Worm (Caenorhabditis elegans) whole organism, L4 larva: ENCODE results near the gene nhr-131.

Source experiments
- fkh-10 ChIP-seq: fragments of 150-350 bp; optimal IDR thresholded peaks from 2 replicates; lab custom pipeline; 2014; ENCODE audit warnings: missing biosample characterization, missing genetic modification reagents, missing genetic modification characterization
- pha-4 ChIP-seq, 2 experiments: fragments of 150-350 bp in 1 of 2; fragments of 200-800 bp in 1 of 2; sonication (Bioruptor generic) in 1 of 2; IDR thresholded peaks in 1 of 2; optimal IDR thresholded peaks in 1 of 2; 2 replicates each; pipeline versions ENCODE4 v1.3.6 to Lab custom; 2014 to 2022; ENCODE audit warnings: missing genetic modification characterization in 2 of 2, missing genetic modification reagents in 2 of 2, missing biosample characterization in 1 of 2, missing compliant biosample characterization in 1 of 2

DNA sequence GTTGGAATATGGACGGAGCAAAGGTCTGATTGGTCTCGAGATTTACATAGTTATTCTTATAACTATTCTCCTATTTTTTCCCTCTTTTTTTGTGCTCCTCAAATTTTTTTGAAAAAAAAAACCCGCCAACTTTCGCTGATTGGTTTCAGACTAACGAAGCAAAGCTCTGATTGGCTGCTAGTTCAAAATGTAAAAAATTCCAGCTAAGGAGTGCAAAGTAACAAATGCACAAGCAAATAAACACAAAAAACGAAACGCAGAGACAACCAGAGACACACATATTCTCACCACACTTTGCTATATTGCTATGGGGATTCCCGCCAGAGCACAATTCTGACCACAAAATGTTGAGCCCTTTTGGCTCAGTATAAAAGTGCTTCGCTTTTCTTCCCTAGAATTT is 3.2 kb downstream of the nhr-131 start, which contains the start of gene T01G6.1:
- no peak for TF ChIP-seq fkh-10 (GFP tag; lab: Kevin White, UChicago)
- no peak for TF ChIP-seq pha-4 (GFP tag; IDR thresholded peaks at IDR 0.05; lab: Robert Waterston, UW)
- TF ChIP-seq pha-4 (tag; optimal IDR thresholded peaks at IDR 0.05; lab: Kevin White, UChicago): no peak
